Worm (Caenorhabditis elegans): ENCODE results near the gene irld-26.

irld-26 gene

ce11 chrV:16256395-16256794 is 51.4 kb downstream of the irld-26 start, which contains the start of gene bgnt-1.3:
Gene bgnt-1.3 (minus strand): TSS chrV:16256495.
- TF ChIP-seq nhr-90 (tag; optimal IDR thresholded peaks at IDR 0.05; ENCODE audit: poor library complexity) (no peak), pax-3 (tag; optimal IDR thresholded peaks at IDR 0.05) (no peak), fkh-8 (tag; optimal IDR thresholded peaks at IDR 0.05) (no peak), hlh-17 (GFP tag; optimal IDR thresholded peaks at IDR 0.05; ENCODE audit: borderline replicate concordance) (no peak), unc-30 (tag; optimal IDR thresholded peaks at IDR 0.05) (no peak), nhr-28 (tag; optimal IDR thresholded peaks at IDR 0.05) (no peak), lin-35 (GFP tag; optimal IDR thresholded peaks at IDR 0.05) (no peak), lin-13 (GFP tag; optimal IDR thresholded peaks at IDR 0.05) (no peak)
